Worm (Caenorhabditis elegans) whole organism, L4 larva: Measurements from ENCODE around the gene blos-2.

Experiments used
- D1046.2 ChIP-seq: fragments of 200-800 bp; sonication (Bioruptor generic); IDR thresholded peaks from 2 replicates; pipeline ENCODE4 v1.3.6; 2022; ENCODE audit warnings: missing genetic modification characterization, missing compliant biosample characterization
- ceh-28 ChIP-seq: fragments of 150-350 bp; optimal IDR thresholded peaks from 2 replicates; lab custom pipeline; 2014; ENCODE audit warnings: missing biosample characterization, missing genetic modification reagents, missing genetic modification characterization
- ces-1 ChIP-seq: fragments of 150-350 bp; sonication (generic microtip); optimal IDR thresholded peaks from 4 replicates; lab custom pipeline; 2014; ENCODE audit warnings: missing biosample characterization, missing genetic modification reagents, missing genetic modification characterization
- daf-12 ChIP-seq: fragments of 150-350 bp; optimal IDR thresholded peaks from 2 replicates; lab custom pipeline; 2014; ENCODE audit warnings: missing biosample characterization, missing genetic modification reagents, missing genetic modification characterization
- lin-15B ChIP-seq: fragments of 150-350 bp; sonication (generic microtip); optimal IDR thresholded peaks from 3 replicates; lab custom pipeline; 2014; ENCODE audit warnings: missing biosample characterization, missing genetic modification characterization
- mdl-1 ChIP-seq, 2 experiments: fragments of 150-350 bp in 1 of 2; sonication (generic microtip) in 1 of 2; optimal IDR thresholded peaks; 2 replicates each; lab custom pipeline; 2014 to 2017; ENCODE audit warnings: missing biosample characterization in 2 of 2, missing genetic modification characterization in 2 of 2
- mes-2 ChIP-seq: sonication (generic microtip); optimal IDR thresholded peaks from 2 replicates; lab custom pipeline; 2016; ENCODE audit warnings: missing genotype, mild to moderate bottlenecking, missing genetic modification characterization, missing compliant biosample characterization; ENCODE audit not compliant: poor library complexity, severe bottlenecking
- mxl-2 ChIP-seq: fragments of 200-800 bp; sonication (Bioruptor generic); conservative IDR thresholded peaks from 2 replicates; pipeline ENCODE4 v1.3.6; 2022; ENCODE audit warnings: missing genetic modification reagents, missing genetic modification characterization, missing compliant biosample characterization
- nhr-28 ChIP-seq: fragments of 150-350 bp; optimal IDR thresholded peaks from 2 replicates; lab custom pipeline; 2014; ENCODE audit warnings: missing biosample characterization, missing genetic modification characterization
- rbr-2 ChIP-seq: sonication (generic microtip); optimal IDR thresholded peaks from 2 replicates; lab custom pipeline; 2016; ENCODE audit warnings: missing genotype, missing genetic modification characterization, missing compliant biosample characterization
- snpc-4 ChIP-seq: fragments of 150-350 bp; optimal IDR thresholded peaks from 2 replicates; lab custom pipeline; 2014; ENCODE audit warnings: missing biosample characterization, missing genetic modification characterization
- unc-39 ChIP-seq: sonication (generic microtip); optimal IDR thresholded peaks from 2 replicates; lab custom pipeline; 2017; ENCODE audit warnings: missing biosample characterization, missing genetic modification characterization
- ztf-11 ChIP-seq: fragments of 150-350 bp; optimal IDR thresholded peaks from 2 replicates; lab custom pipeline; 2014; ENCODE audit warnings: missing biosample characterization, missing genetic modification characterization

ce11 chrIV:6333915-6334314 lies at the start of gene blos-2:
- TF ChIP-seq lin-15B (tag; lab: Kevin White, UChicago) = no peak
- TF ChIP-seq rbr-2 (tag; lab: Kevin White, UChicago) = no peak
- TF ChIP-seq mxl-2 = no peak
- no peak for TF ChIP-seq mdl-1 (tag; optimal IDR thresholded peaks at IDR 0.05; lab: Kevin White, UChicago)
- no peak for TF ChIP-seq unc-39 (tag; lab: Kevin White, UChicago)
- TF ChIP-seq ces-1 (GFP tag; lab: Kevin White, UChicago) = no peak
- TF ChIP-seq D1046.2 (GFP tag; lab: Robert Waterston, UW) = no peak
- TF ChIP-seq mes-2 (tag; lab: Kevin White, UChicago) = no peak
- TF ChIP-seq snpc-4 (tag; lab: Kevin White, UChicago) = no peak
- TF ChIP-seq daf-12 (tag; lab: Kevin White, UChicago) = no peak
- no peak for TF ChIP-seq nhr-28
- no peak for TF ChIP-seq ztf-11
- TF ChIP-seq ceh-28 (tag; lab: Kevin White, UChicago) = no peak
